In the genomic region with DNA sequence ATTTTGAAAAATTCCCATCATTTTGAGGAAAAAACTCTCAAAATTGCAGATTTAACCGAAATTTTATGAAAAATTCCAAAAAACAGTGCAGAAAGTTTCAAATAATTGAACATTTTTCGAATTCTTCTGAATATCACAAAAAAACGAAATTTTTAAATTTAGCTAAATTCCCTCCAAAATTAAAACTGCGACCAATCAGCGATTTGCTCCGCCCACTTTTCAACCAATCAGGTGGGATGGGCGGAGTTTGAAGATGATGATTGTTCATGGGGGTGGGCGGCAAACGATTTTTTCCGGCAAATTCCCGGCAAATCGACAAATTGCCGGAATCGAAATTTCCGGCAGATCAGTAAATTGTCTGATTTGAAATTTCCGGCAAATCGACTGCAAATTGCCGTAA, we compare ENCODE assay signal across 3 worm cellular contexts.
A peak's percentile ranks its signal among the peaks of the same experiment; 100 is the strongest.
TF ChIP-seq lines count a peak whose summit lies in the region.

No protein-coding gene starts in this region.

TF ChIP-seq in whole organism, L3 larva, 47 proteins besides CTCF, POLR2A, EP300 and RAD21:
- TF ChIP-seq nhr-28 (tag; optimal IDR thresholded peaks at IDR 0.05; lab: Kevin White, UChicago) = no peak
- peak; percentile 76 for TF ChIP-seq nfya-1 (tag; optimal IDR thresholded peaks at IDR 0.05; lab: Kevin White, UChicago; ENCODE audit: insufficient read depth)

TF ChIP-seq in whole organism, late embryonic, 69 proteins besides CTCF, POLR2A, EP300 and RAD21:
- TF ChIP-seq zip-5 (tag; optimal IDR thresholded peaks at IDR 0.05; lab: Kevin White, UChicago) (no peak), nfya-1 (tag; optimal IDR thresholded peaks at IDR 0.05; lab: Kevin White, UChicago) (peak; percentile 80), pat-9 (tag; optimal IDR thresholded peaks at IDR 0.05; lab: Kevin White, UChicago) (no peak), pag-3 (tag; optimal IDR thresholded peaks at IDR 0.05; lab: Kevin White, UChicago; ENCODE audit: borderline replicate concordance) (no peak)

TF ChIP-seq in whole organism, young adult, 124 proteins besides CTCF, POLR2A, EP300 and RAD21:
- TF ChIP-seq let-607 (tag; optimal IDR thresholded peaks at IDR 0.05; lab: Kevin White, UChicago) (no peak), nfyb-1 (GFP tag; IDR thresholded peaks at IDR 0.05; lab: Robert Waterston, UW) (0 out of 2 replicates have a peak, but pooled peaks have one; percentile 53)
